Fruit fly (Drosophila melanogaster): ENCODE measurements around the gene Ilp3.
A peak's percentile ranks its signal among the peaks of the same experiment; 100 is the strongest.

Ilp3 gene

dm6 chr3L:9838534-9838933, 36.6 kb upstream of the Ilp3 start, which contains the start of gene Cdk8 (continued):
- TF ChIP-seq D (optimal IDR thresholded peaks at IDR 0.05), result no peak
- TF ChIP-seq D (GFP tag; optimal IDR thresholded peaks at IDR 0.05), result no peak
- TF ChIP-seq en (GFP tag; optimal IDR thresholded peaks at IDR 0.05), result no peak
- TF ChIP-seq CG16863 (GFP tag; optimal IDR thresholded peaks at IDR 0.05), result no peak
- 0 out of 2 replicates have a peak, but pooled peaks have one; percentile 18 for TF ChIP-seq CG11696 (GFP tag; IDR thresholded peaks at IDR 0.05)
- no peak for TF ChIP-seq CG14014 (GFP tag; IDR thresholded peaks at IDR 0.05)
- no peak for TF ChIP-seq CG13775 (GFP tag; optimal IDR thresholded peaks at IDR 0.05)
- no peak for TF ChIP-seq Drgx (GFP tag; IDR thresholded peaks at IDR 0.05)
- TF ChIP-seq Sox100B (GFP tag; optimal IDR thresholded peaks at IDR 0.05), result no peak
- TF ChIP-seq tup (GFP tag; optimal IDR thresholded peaks at IDR 0.05), result no peak
- TF ChIP-seq amos (GFP tag; IDR thresholded peaks at IDR 0.05; ENCODE audit: partially characterized antibody), result no peak
- TF ChIP-seq disco-r (GFP tag; optimal IDR thresholded peaks at IDR 0.05), result no peak
- TF ChIP-seq CG11456 (GFP tag; IDR thresholded peaks at IDR 0.05), result no peak
- TF ChIP-seq zen2 (GFP tag; IDR thresholded peaks at IDR 0.05; ENCODE audit: partially characterized antibody), result no peak
- TF ChIP-seq odd (GFP tag; optimal IDR thresholded peaks at IDR 0.05), result no peak
- TF ChIP-seq croc (GFP tag; conservative IDR thresholded peaks at IDR 0.05), result no peak
- peak; percentile 47 for TF ChIP-seq pzg (GFP tag; optimal IDR thresholded peaks at IDR 0.05)
- no peak for TF ChIP-seq CG5953 (GFP tag; IDR thresholded peaks at IDR 0.05)
- TF ChIP-seq CG3281 (GFP tag; optimal IDR thresholded peaks at IDR 0.05), result no peak
- no peak for TF ChIP-seq ab (GFP tag; optimal IDR thresholded peaks at IDR 0.05)
- no peak for TF ChIP-seq CG18011 (GFP tag; optimal IDR thresholded peaks at IDR 0.05)
- TF ChIP-seq CG15269 (tag; optimal IDR thresholded peaks at IDR 0.05), result peak; percentile 52
- peak; percentile 25 for TF ChIP-seq CG12942 (GFP tag; optimal IDR thresholded peaks at IDR 0.05)
- no peak for TF ChIP-seq Usf (GFP tag; optimal IDR thresholded peaks at IDR 0.05)
- peak; percentile 43 for TF ChIP-seq CG10267 (tag; optimal IDR thresholded peaks at IDR 0.05)
- no peak for TF ChIP-seq CG31388 (GFP tag; optimal IDR thresholded peaks at IDR 0.05)
- TF ChIP-seq HLH3B (GFP tag; IDR thresholded peaks at IDR 0.05), result no peak
- no peak for TF ChIP-seq H15 (GFP tag; IDR thresholded peaks at IDR 0.05)
- TF ChIP-seq CrebB (tag; optimal IDR thresholded peaks at IDR 0.05), result no peak
- no peak for TF ChIP-seq danr (GFP tag; IDR thresholded peaks at IDR 0.05)
- no peak for TF ChIP-seq abd-A (tag; optimal IDR thresholded peaks at IDR 0.05)
- TF ChIP-seq stwl (tag; optimal IDR thresholded peaks at IDR 0.05), result peak; percentile 22
- TF ChIP-seq dmrt99B (tag; optimal IDR thresholded peaks at IDR 0.05), result no peak
- TF ChIP-seq HLH54F (GFP tag; optimal IDR thresholded peaks at IDR 0.05), result peak; percentile 32
- no peak for TF ChIP-seq Opbp (GFP tag; IDR thresholded peaks at IDR 0.05; ENCODE audit: partially characterized antibody)
- TF ChIP-seq CG7987 (GFP tag; optimal IDR thresholded peaks at IDR 0.05), result no peak
- no peak for TF ChIP-seq CG13123 (GFP tag; optimal IDR thresholded peaks at IDR 0.05)
- TF ChIP-seq Lpt (GFP tag; optimal IDR thresholded peaks at IDR 0.05), result no peak
- no peak for TF ChIP-seq CG12769 (tag; optimal IDR thresholded peaks at IDR 0.05)
- TF ChIP-seq sr (GFP tag; IDR thresholded peaks at IDR 0.05), result no peak
- no peak for TF ChIP-seq CG32767 (GFP tag; IDR thresholded peaks at IDR 0.05)
- TF ChIP-seq Ada2b (GFP tag; IDR thresholded peaks at IDR 0.05), result peak; percentile 18; the same call in 1 of the 2 replicates
- TF ChIP-seq unpg (GFP tag; optimal IDR thresholded peaks at IDR 0.05), result peak; percentile 38
- TF ChIP-seq nom (GFP tag; optimal IDR thresholded peaks at IDR 0.05), result no peak
- TF ChIP-seq ham (GFP tag; IDR thresholded peaks at IDR 0.05), result no peak
- peak; percentile 56 for TF ChIP-seq CG13424 (tag; optimal IDR thresholded peaks at IDR 0.05)
- no peak for TF ChIP-seq CG3995 (GFP tag; optimal IDR thresholded peaks at IDR 0.05)
- no peak; the same call in 2 of the 3 replicates for TF ChIP-seq ci (GFP tag; IDR thresholded peaks at IDR 0.05)
- TF ChIP-seq CG9609 (GFP tag; optimal IDR thresholded peaks at IDR 0.05), result no peak
- no peak for TF ChIP-seq CG17359 (tag; optimal IDR thresholded peaks at IDR 0.05)
- no peak for TF ChIP-seq Eip74EF (GFP tag; optimal IDR thresholded peaks at IDR 0.05)
- TF ChIP-seq CG6175 (GFP tag; IDR thresholded peaks at IDR 0.05), result no peak
